Worm (Caenorhabditis elegans) whole organism, L3 larva: Measurements from ENCODE around the gene sem-5.
A peak's percentile ranks its signal among the peaks of the same experiment; 100 is the strongest.

Experiments
- ama-1 ChIP-seq: fragments of 150-350 bp; optimal IDR thresholded peaks from 2 replicates; lab custom pipeline; 2018
- ceh-16 ChIP-seq: sonication (generic microtip); optimal IDR thresholded peaks from 2 replicates; lab custom pipeline; 2017; ENCODE audit warnings: missing biosample characterization, missing genetic modification characterization
- ceh-28 ChIP-seq: fragments of 150-350 bp; optimal IDR thresholded peaks from 2 replicates; lab custom pipeline; 2014; ENCODE audit warnings: missing biosample characterization, missing genetic modification reagents, missing genetic modification characterization
- ceh-82 ChIP-seq: fragments of 150-350 bp; optimal IDR thresholded peaks from 2 replicates; lab custom pipeline; 2014; ENCODE audit warnings: missing biosample characterization, missing genetic modification characterization
- ceh-9 ChIP-seq: sonication (generic microtip); optimal IDR thresholded peaks from 2 replicates; lab custom pipeline; 2018; ENCODE audit warnings: missing biosample characterization, missing genetic modification characterization
- daf-12 ChIP-seq: fragments of 150-350 bp; optimal IDR thresholded peaks from 2 replicates; lab custom pipeline; 2014; ENCODE audit warnings: missing biosample characterization, missing genetic modification reagents, missing genetic modification characterization
- egl-5 ChIP-seq: fragments of 150-350 bp; optimal IDR thresholded peaks from 2 replicates; lab custom pipeline; 2017; ENCODE audit warnings: missing biosample characterization, missing genetic modification reagents, missing genetic modification characterization, inconsistent platforms
- elt-2 ChIP-seq: sonication (generic microtip); optimal IDR thresholded peaks from 2 replicates; lab custom pipeline; 2016; ENCODE audit warnings: missing genetic modification reagents, mild to moderate bottlenecking, missing genetic modification characterization, missing compliant biosample characterization
- eor-1 ChIP-seq, 2 experiments: fragments of 150-350 bp; optimal IDR thresholded peaks; 2 replicates each; lab custom pipeline; 2014 to 2018; ENCODE audit warnings: missing biosample characterization in 2 of 2, missing genetic modification characterization in 2 of 2
- fkh-2 ChIP-seq: fragments of 150-350 bp; optimal IDR thresholded peaks from 2 replicates; lab custom pipeline; 2014; ENCODE audit warnings: missing biosample characterization, missing genetic modification reagents, missing genetic modification characterization
- fos-1 ChIP-seq: fragments of 150-350 bp; optimal IDR thresholded peaks from 2 replicates; lab custom pipeline; 2014; ENCODE audit warnings: missing biosample characterization, missing genetic modification characterization
- hmg-11 ChIP-seq: sonication (generic microtip); optimal IDR thresholded peaks from 2 replicates; lab custom pipeline; 2016; ENCODE audit warnings: missing genetic modification characterization, missing compliant biosample characterization
- jun-1 ChIP-seq: fragments of 150-350 bp; optimal IDR thresholded peaks from 2 replicates; lab custom pipeline; 2014; ENCODE audit warnings: missing biosample characterization, missing genetic modification reagents, missing genetic modification characterization
- lin-15B ChIP-seq: fragments of 150-350 bp; optimal IDR thresholded peaks from 2 replicates; lab custom pipeline; 2014; ENCODE audit warnings: missing biosample characterization, missing genetic modification characterization
- lin-39 ChIP-seq: fragments of 150-350 bp; optimal IDR thresholded peaks from 2 replicates; lab custom pipeline; 2018; ENCODE audit warnings: missing biosample characterization, missing genetic modification reagents, missing genetic modification characterization
- lsy-12 ChIP-seq: sonication (generic microtip); optimal IDR thresholded peaks from 2 replicates; lab custom pipeline; 2016; ENCODE audit warnings: mild to moderate bottlenecking, missing genetic modification characterization, missing compliant biosample characterization
- mml-1 ChIP-seq: fragments of 150-350 bp; sonication (generic microtip); optimal IDR thresholded peaks from 3 replicates; lab custom pipeline; 2014; ENCODE audit warnings: missing biosample characterization, missing genetic modification characterization
- nfya-1 ChIP-seq: sonication (generic microtip); optimal IDR thresholded peaks from 2 replicates; lab custom pipeline; 2017; ENCODE audit warnings: missing genetic modification characterization, mild to moderate bottlenecking, missing compliant biosample characterization, antibody characterized with exemption, moderate library complexity; ENCODE audit not compliant: insufficient read depth
- nhr-11 ChIP-seq: fragments of 150-350 bp; optimal IDR thresholded peaks from 2 replicates; lab custom pipeline; 2014; ENCODE audit warnings: missing biosample characterization, missing genetic modification characterization
- nhr-12 ChIP-seq: fragments of 150-350 bp; optimal IDR thresholded peaks from 2 replicates; lab custom pipeline; 2014; ENCODE audit warnings: missing biosample characterization, missing genetic modification characterization
- nhr-23 ChIP-seq: fragments of 150-350 bp; optimal IDR thresholded peaks from 2 replicates; lab custom pipeline; 2014; ENCODE audit warnings: missing biosample characterization, missing genetic modification reagents, missing genetic modification characterization
- nhr-237 ChIP-seq: fragments of 150-350 bp; optimal IDR thresholded peaks from 2 replicates; lab custom pipeline; 2014; ENCODE audit warnings: missing biosample characterization, missing genetic modification characterization
- nhr-25 ChIP-seq: sonication (generic microtip); optimal IDR thresholded peaks from 2 replicates; lab custom pipeline; 2017; ENCODE audit warnings: missing biosample characterization, missing genetic modification characterization
- nhr-28 ChIP-seq: fragments of 150-350 bp; optimal IDR thresholded peaks from 2 replicates; lab custom pipeline; 2014; ENCODE audit warnings: missing biosample characterization, missing genetic modification characterization
- nhr-43 ChIP-seq: sonication (generic microtip); optimal IDR thresholded peaks from 2 replicates; lab custom pipeline; 2016; ENCODE audit warnings: mild to moderate bottlenecking, missing genetic modification characterization, missing compliant biosample characterization; ENCODE audit not compliant: poor library complexity, severe bottlenecking
- nhr-67 ChIP-seq: fragments of 150-350 bp; optimal IDR thresholded peaks from 2 replicates; lab custom pipeline; 2014; ENCODE audit warnings: missing biosample characterization, missing genetic modification characterization
- nhr-76 ChIP-seq: fragments of 150-350 bp; sonication (generic microtip); optimal IDR thresholded peaks from 5 replicates; lab custom pipeline; 2014; ENCODE audit warnings: missing biosample characterization, missing genetic modification characterization
- nhr-77 ChIP-seq: fragments of 150-350 bp; optimal IDR thresholded peaks from 2 replicates; lab custom pipeline; 2014; ENCODE audit warnings: missing biosample characterization, missing genetic modification characterization
- pqm-1 ChIP-seq: fragments of 150-350 bp; optimal IDR thresholded peaks from 2 replicates; lab custom pipeline; 2017; ENCODE audit warnings: missing biosample characterization, missing genetic modification characterization, inconsistent platforms
- sea-2 ChIP-seq: fragments of 150-350 bp; sonication (generic microtip); optimal IDR thresholded peaks from 4 replicates; lab custom pipeline; 2014; ENCODE audit warnings: missing biosample characterization, missing genetic modification reagents, missing genetic modification characterization
- snpc-4 ChIP-seq: fragments of 150-350 bp; optimal IDR thresholded peaks from 2 replicates; lab custom pipeline; 2014; ENCODE audit warnings: missing biosample characterization, missing genetic modification characterization
- tbx-2 ChIP-seq: sonication (generic microtip); optimal IDR thresholded peaks from 2 replicates; lab custom pipeline; 2016; ENCODE audit warnings: mild to moderate bottlenecking, missing genetic modification characterization, missing compliant biosample characterization
- unc-39 ChIP-seq: sonication (generic microtip); optimal IDR thresholded peaks from 4 replicates; lab custom pipeline; 2017; ENCODE audit warnings: missing biosample characterization, missing genetic modification characterization
- zag-1 ChIP-seq: fragments of 150-350 bp; optimal IDR thresholded peaks from 2 replicates; lab custom pipeline; 2014; ENCODE audit warnings: missing biosample characterization, missing genetic modification characterization
- ztf-4 ChIP-seq: fragments of 150-350 bp; optimal IDR thresholded peaks from 2 replicates; lab custom pipeline; 2014; ENCODE audit warnings: missing biosample characterization, missing genetic modification characterization

sem-5 gene

ce11 chrX:7961623-7962022 is at the start of gene sem-5:
sem-5 (minus strand) TSS chrX:7961723.
- TF ChIP-seq sea-2 (GFP tag; lab: Kevin White, UChicago) (no peak), ceh-9 (no peak), nhr-237 (tag; lab: Kevin White, UChicago) (no peak), hmg-11 (tag; lab: Kevin White, UChicago) (no peak), mml-1 (tag; lab: Kevin White, UChicago) (no peak), ceh-28 (tag; lab: Kevin White, UChicago) (no peak), ceh-16 (tag; lab: Kevin White, UChicago) (no peak), ama-1 (lab: Kevin White, UChicago) (no peak), nhr-28 (tag; lab: Kevin White, UChicago) (no peak), snpc-4 (tag; lab: Kevin White, UChicago) (no peak)

- TF ChIP-seq nhr-67 (tag; lab: Kevin White, UChicago) (no peak), zag-1 (no peak), ztf-4 (no peak), fos-1 (tag; lab: Kevin White, UChicago) (no peak), nhr-23 (tag; lab: Kevin White, UChicago) (peak; percentile 11), mml-1 (tag; lab: Kevin White, UChicago) (no peak), nhr-25 (tag; lab: Kevin White, UChicago) (peak; percentile 60), eor-1 (tag; optimal IDR thresholded peaks at IDR 0.05; lab: Kevin White, UChicago) (no peak), lin-15B (tag; lab: Kevin White, UChicago) (no peak), unc-39 (tag; lab: Kevin White, UChicago) (no peak), lsy-12 (tag; lab: Kevin White, UChicago) (no peak)
Observed at ce11 chrX:8010652-8011051, 49.1 kb upstream of the sem-5 start.

ce11 chrX:8005967-8006366 is 44.4 kb upstream of the sem-5 start:
- TF ChIP-seq nhr-67 (tag; lab: Kevin White, UChicago) (no peak), pqm-1 (tag; lab: Kevin White, UChicago) (no peak), nhr-12 (tag; lab: Kevin White, UChicago) (no peak), ceh-9 (no peak), nhr-237 (tag; lab: Kevin White, UChicago) (no peak), nhr-25 (tag; lab: Kevin White, UChicago) (no peak), ceh-16 (tag; lab: Kevin White, UChicago) (no peak), fkh-2 (tag; lab: Kevin White, UChicago) (no peak), egl-5 (tag; lab: Kevin White, UChicago) (no peak), nhr-76 (tag; lab: Kevin White, UChicago) (no peak), lin-15B (tag; lab: Kevin White, UChicago) (no peak), nhr-77 (tag; lab: Kevin White, UChicago) (no peak), ceh-82 (no peak), lsy-12 (tag; lab: Kevin White, UChicago) (no peak), tbx-2 (tag; lab: Kevin White, UChicago) (no peak), eor-1 (tag; optimal IDR thresholded peaks at IDR 0.05; lab: Kevin White, UChicago) (no peak), elt-2 (tag; lab: Kevin White, UChicago) (no peak), zag-1 (no peak), nhr-11 (tag; lab: Kevin White, UChicago) (no peak), ztf-4 (no peak)
- TF ChIP-seq, all 47 proteins: peak for 0

ce11 chrX:8004845-8005244 is 43.3 kb upstream of the sem-5 start:
- TF ChIP-seq jun-1 (tag; lab: Kevin White, UChicago) (no peak), pqm-1 (tag; lab: Kevin White, UChicago) (no peak), lin-15B (tag; lab: Kevin White, UChicago) (no peak), nhr-23 (tag; lab: Kevin White, UChicago) (no peak), nfya-1 (no peak), hmg-11 (tag; lab: Kevin White, UChicago) (no peak), daf-12 (tag; lab: Kevin White, UChicago) (no peak), nhr-43 (no peak), zag-1 (no peak), nhr-77 (tag; lab: Kevin White, UChicago) (no peak), snpc-4 (tag; lab: Kevin White, UChicago) (no peak)

ce11 chrX:8003663-8004062 is 42.1 kb upstream of the sem-5 start, which contains the start of the genes F45E1.1 and F45E1.2:
F45E1.1 (plus strand) TSS chrX:8003682.
F45E1.2 (plus strand) TSS chrX:8003733.
- TF ChIP-seq mml-1 (tag; lab: Kevin White, UChicago) (no peak), lin-39 (peak; percentile 67), daf-12 (tag; lab: Kevin White, UChicago) (no peak), ceh-82 (no peak)
